Fruit fly (Drosophila melanogaster): ENCODE data around the gene CG6931.

- no peak for TF ChIP-seq ttk (optimal IDR thresholded peaks at IDR 0.05)
- TF ChIP-seq psq (optimal IDR thresholded peaks at IDR 0.05), result no peak
- no peak for TF ChIP-seq Sin3A (optimal IDR thresholded peaks at IDR 0.05)
- TF ChIP-seq h (optimal IDR thresholded peaks at IDR 0.05), result no peak
These were observed at the start of gene CG6931 for dm6 chr3L:11990436-11990835.
